Fruit fly (Drosophila melanogaster) whole organism, embryonic: Measurements from ENCODE around the gene Rbp4.

Source experiments
- Aef1 ChIP-seq: fragments of 200-800 bp; sonication (Bioruptor generic); IDR thresholded peaks from 3 replicates; pipeline ENCODE4 v1.3.6; 2022; ENCODE audit warnings: missing biosample characterization, missing genetic modification characterization
- Awh ChIP-seq: fragments of 200-800 bp; sonication (Bioruptor generic); IDR thresholded peaks from 2 replicates; pipeline ENCODE4, ENCODE4 v1.3.6; 2022; ENCODE audit warnings: missing biosample characterization, missing genetic modification characterization
- Bgb ChIP-seq: fragments of 200-800 bp; sonication (Bioruptor generic); IDR thresholded peaks from 2 replicates; pipeline ENCODE4 v1.3.6; 2022; ENCODE audit warnings: missing biosample characterization, missing genetic modification characterization; ENCODE audit not compliant: partially characterized antibody
- CG10565 ChIP-seq: fragments of 200-800 bp; sonication (Bioruptor generic); optimal IDR thresholded peaks from 3 replicates; lab custom pipeline; 2016; ENCODE audit warnings: missing biosample characterization, mild to moderate bottlenecking, missing genetic modification characterization
- CG10959 ChIP-seq: fragments of 200-800 bp; sonication (Bioruptor generic); IDR thresholded peaks from 2 replicates; pipeline ENCODE4 v1.3.6; 2022; ENCODE audit warnings: missing biosample characterization, missing genetic modification characterization
- CG10979 ChIP-seq: fragments of 200-800 bp; sonication (Bioruptor generic); optimal IDR thresholded peaks from 2 replicates; lab custom pipeline; 2018; ENCODE audit warnings: missing biosample characterization, mild to moderate bottlenecking, missing genetic modification characterization, moderate library complexity
- CG12236 ChIP-seq: fragments of 200-800 bp; sonication (Bioruptor generic); optimal IDR thresholded peaks from 2 replicates; lab custom pipeline; 2016; ENCODE audit warnings: missing biosample characterization, missing genetic modification characterization
- CG1529 ChIP-seq: fragments of 200-800 bp; sonication (Bioruptor generic); optimal IDR thresholded peaks from 3 replicates; lab custom pipeline; 2018; ENCODE audit warnings: missing biosample characterization, missing genetic modification characterization
- CG17361 ChIP-seq: fragments of 200-800 bp; sonication (Bioruptor generic); IDR thresholded peaks from 3 replicates; pipeline ENCODE4 v1.3.6; 2022; ENCODE audit warnings: missing biosample characterization, missing genetic modification characterization
- CG17568 ChIP-seq: fragments of 200-800 bp; sonication (Bioruptor generic); optimal IDR thresholded peaks from 2 replicates; lab custom pipeline; 2018; ENCODE audit warnings: missing biosample characterization, mild to moderate bottlenecking, missing genetic modification characterization, moderate library complexity
- CG18619 ChIP-seq: fragments of 200-800 bp; sonication (Bioruptor generic); optimal IDR thresholded peaks from 3 replicates; lab custom pipeline; 2017; ENCODE audit warnings: missing biosample characterization, mild to moderate bottlenecking, missing genetic modification characterization
- CG2199 ChIP-seq: fragments of 200-800 bp; sonication (Bioruptor generic); IDR thresholded peaks from 3 replicates; pipeline ENCODE4 v1.3.6; 2022; ENCODE audit warnings: missing biosample characterization, missing genetic modification characterization
- CG4360 ChIP-seq: fragments of 200-800 bp; sonication (Bioruptor generic); IDR thresholded peaks from 2 replicates; pipeline ENCODE4 v1.3.6; 2022; ENCODE audit warnings: missing biosample characterization, missing genetic modification characterization
- CG6813 ChIP-seq: fragments of 200-800 bp; sonication (Bioruptor generic); optimal IDR thresholded peaks from 2 replicates; lab custom pipeline; 2017; ENCODE audit warnings: missing biosample characterization, missing genetic modification characterization, mild to moderate bottlenecking, moderate library complexity, missing genetic modification reagents
- CG6854 ChIP-seq: fragments of 200-800 bp; sonication (Bioruptor generic); optimal IDR thresholded peaks from 3 replicates; lab custom pipeline; 2017; ENCODE audit warnings: missing biosample characterization, mild to moderate bottlenecking, missing genetic modification characterization
- CG7987 ChIP-seq: fragments of 200-800 bp; sonication (Bioruptor generic); optimal IDR thresholded peaks from 2 replicates; lab custom pipeline; 2018; ENCODE audit warnings: missing biosample characterization, mild to moderate bottlenecking, missing genetic modification characterization, moderate library complexity
- CTCF ChIP-seq: fragments of 200-800 bp; sonication (Bioruptor generic); optimal IDR thresholded peaks from 2 replicates; lab custom pipeline; 2017; ENCODE audit warnings: missing biosample characterization, mild to moderate bottlenecking, missing genetic modification characterization, moderate library complexity
- CkIIα-i1 ChIP-seq: fragments of 200-800 bp; sonication (Bioruptor generic); IDR thresholded peaks from 2 replicates; pipeline ENCODE4 v1.3.6; 2022; ENCODE audit warnings: missing biosample characterization, missing genetic modification characterization
- CrebB ChIP-seq: fragments of 200-800 bp; sonication (Bioruptor generic); optimal IDR thresholded peaks from 3 replicates; lab custom pipeline; 2018; ENCODE audit warnings: missing biosample characterization, mild to moderate bottlenecking, missing genetic modification characterization
- Dll ChIP-seq: fragments of 200-800 bp; sonication (Bioruptor generic); IDR thresholded peaks from 4 replicates; pipeline ENCODE4 v1.3.6; 2022; ENCODE audit warnings: missing biosample characterization, missing genetic modification characterization; ENCODE audit not compliant: partially characterized antibody
- Dref ChIP-seq: fragments of 200-800 bp; sonication (Bioruptor generic); IDR thresholded peaks from 2 replicates; pipeline ENCODE4 v1.3.6; 2022; ENCODE audit warnings: missing biosample characterization, missing genetic modification characterization
- Ets65A ChIP-seq: fragments of 200-800 bp; sonication (Bioruptor generic); peaks from one replicate; lab custom pipeline; 2016; ENCODE audit warnings: missing biosample characterization, missing genetic modification characterization
- H15 ChIP-seq: fragments of 200-800 bp; sonication (Bioruptor generic); IDR thresholded peaks from 3 replicates; pipeline ENCODE4 v1.3.6; 2022; ENCODE audit warnings: missing biosample characterization, missing genetic modification characterization
- HLH54F ChIP-seq: fragments of 200-800 bp; sonication (Bioruptor generic); optimal IDR thresholded peaks from 3 replicates; lab custom pipeline; 2016; ENCODE audit warnings: missing biosample characterization, missing genetic modification characterization
- Hmr ChIP-seq: fragments of 200-800 bp; sonication (Bioruptor generic); optimal IDR thresholded peaks from 3 replicates; lab custom pipeline; 2017; ENCODE audit warnings: mild to moderate bottlenecking, missing biosample characterization, missing genetic modification reagents, missing genetic modification characterization
- Hr78 ChIP-seq, 2 experiments: fragments of 200-800 bp in 1 of 2; fragments of >200 bp in 1 of 2; sonication (Bioruptor generic) in 1 of 2; optimal IDR thresholded peaks; 2 replicates each; lab custom pipeline; 2017 to 2019; ENCODE audit warnings: missing biosample characterization in 2 of 2, missing genetic modification characterization in 2 of 2, mild to moderate bottlenecking in 1 of 2, moderate library complexity in 1 of 2
- Mad ChIP-seq: fragments of 200-800 bp; sonication (Bioruptor generic); optimal IDR thresholded peaks from 2 replicates; lab custom pipeline; 2016; ENCODE audit warnings: missing biosample characterization, missing genetic modification characterization
- Meics ChIP-seq: fragments of 200-800 bp; sonication (Bioruptor generic); optimal IDR thresholded peaks from 2 replicates; lab custom pipeline; 2017; ENCODE audit warnings: missing biosample characterization, mild to moderate bottlenecking, missing genetic modification characterization
- Xbp1 ChIP-seq: fragments of 200-800 bp; sonication (Bioruptor generic); optimal IDR thresholded peaks from 3 replicates; lab custom pipeline; 2016; ENCODE audit warnings: missing biosample characterization, mild to moderate bottlenecking, missing genetic modification characterization
- ato ChIP-seq: fragments of 200-800 bp; sonication (Bioruptor generic); IDR thresholded peaks from 2 replicates; pipeline ENCODE4 v1.3.6; 2022; ENCODE audit warnings: missing biosample characterization, missing genetic modification characterization; ENCODE audit not compliant: partially characterized antibody
- bowl ChIP-seq: fragments of 200-800 bp; sonication (Bioruptor generic); IDR thresholded peaks from 2 replicates; pipeline ENCODE4 v1.3.6; 2022; ENCODE audit warnings: missing biosample characterization, missing genetic modification characterization
- emc ChIP-seq: fragments of 200-800 bp; sonication (Bioruptor generic); optimal IDR thresholded peaks from 2 replicates; lab custom pipeline; 2016; ENCODE audit warnings: missing biosample characterization, missing genetic modification characterization
- fru ChIP-seq: fragments of >200 bp; optimal IDR thresholded peaks from 2 replicates; lab custom pipeline; 2017
- ftz-f1 ChIP-seq: fragments of 200-800 bp; sonication (Bioruptor generic); optimal IDR thresholded peaks from 2 replicates; lab custom pipeline; 2016; ENCODE audit warnings: missing biosample characterization, missing genetic modification characterization
- fu2 ChIP-seq: fragments of 200-800 bp; sonication (Bioruptor generic); optimal IDR thresholded peaks from 2 replicates; lab custom pipeline; 2016; ENCODE audit warnings: missing biosample characterization, missing genetic modification characterization
- gt ChIP-seq: fragments of 200-800 bp; sonication (Bioruptor generic); IDR thresholded peaks from 2 replicates; pipeline ENCODE4 v1.3.6; 2022; ENCODE audit warnings: missing biosample characterization, missing genetic modification characterization
- h ChIP-seq: fragments of >200 bp; optimal IDR thresholded peaks from 2 replicates; lab custom pipeline; 2017
- insv ChIP-seq, 2 experiments: fragments of 200-800 bp; sonication (Bioruptor generic); optimal IDR thresholded peaks; 3 replicates each; lab custom pipeline; 2016 to 2018; ENCODE audit warnings: missing biosample characterization in 2 of 2, missing genetic modification characterization in 2 of 2
- kni ChIP-seq: fragments of 200-800 bp; sonication (Bioruptor generic); optimal IDR thresholded peaks from 3 replicates; lab custom pipeline; 2017; ENCODE audit warnings: mild to moderate bottlenecking, missing biosample characterization, missing genetic modification reagents, missing genetic modification characterization
- lmd ChIP-seq: fragments of 200-800 bp; sonication (Bioruptor generic); IDR thresholded peaks from 2 replicates; pipeline ENCODE4 v1.3.6; 2022; ENCODE audit warnings: missing biosample characterization, missing genetic modification characterization
- pita ChIP-seq: fragments of 200-800 bp; sonication (Bioruptor generic); optimal IDR thresholded peaks from 2 replicates; lab custom pipeline; 2017; ENCODE audit warnings: missing biosample characterization, mild to moderate bottlenecking, missing genetic modification characterization
- rib ChIP-seq: fragments of 200-800 bp; sonication (Bioruptor generic); IDR thresholded peaks from 2 replicates; pipeline ENCODE4 v1.3.6; 2022; ENCODE audit warnings: missing biosample characterization, missing genetic modification characterization
- seq ChIP-seq: fragments of 200-800 bp; sonication (Bioruptor generic); IDR thresholded peaks from 2 replicates; pipeline ENCODE4 v1.3.6; 2022; ENCODE audit warnings: missing biosample characterization, missing genetic modification characterization
- shn ChIP-seq: fragments of 200-800 bp; sonication (Bioruptor generic); optimal IDR thresholded peaks from 3 replicates; lab custom pipeline; 2016; ENCODE audit warnings: missing biosample characterization, missing genetic modification characterization
- sim ChIP-seq: fragments of 200-800 bp; sonication (Bioruptor generic); IDR thresholded peaks from 2 replicates; pipeline ENCODE4 v1.3.6; 2022; ENCODE audit warnings: missing biosample characterization, missing genetic modification characterization
- slp2 ChIP-seq: fragments of 200-800 bp; sonication (Bioruptor generic); optimal IDR thresholded peaks from 2 replicates; lab custom pipeline; 2016; ENCODE audit warnings: missing biosample characterization, missing genetic modification characterization
- sr ChIP-seq: fragments of 200-800 bp; sonication (Bioruptor generic); IDR thresholded peaks from 3 replicates; pipeline ENCODE4 v1.3.6; 2022; ENCODE audit warnings: missing biosample characterization, missing genetic modification characterization
- sug ChIP-seq: fragments of 200-800 bp; optimal IDR thresholded peaks from 2 replicates; lab custom pipeline; 2019; ENCODE audit warnings: missing biosample characterization, mild to moderate bottlenecking, missing genetic modification characterization, moderate library complexity
- twi ChIP-seq: fragments of 200-800 bp; optimal IDR thresholded peaks from 2 replicates; lab custom pipeline; 2019; ENCODE audit warnings: missing biosample characterization, mild to moderate bottlenecking, missing genetic modification characterization, moderate library complexity
- tx ChIP-seq: fragments of 200-800 bp; sonication (Bioruptor generic); optimal IDR thresholded peaks from 2 replicates; lab custom pipeline; 2016; ENCODE audit warnings: missing biosample characterization, missing genetic modification characterization
- wdn ChIP-seq: fragments of 200-800 bp; sonication (Bioruptor generic); IDR thresholded peaks from 2 replicates; pipeline ENCODE4 v1.3.6; 2022; ENCODE audit warnings: missing biosample characterization, missing genetic modification characterization
- zen ChIP-seq: fragments of 200-800 bp; sonication (Bioruptor generic); optimal IDR thresholded peaks from 3 replicates; lab custom pipeline; 2018; ENCODE audit warnings: missing biosample characterization, mild to moderate bottlenecking, missing genetic modification characterization, moderate library complexity

The Rbp4 gene

DNA sequence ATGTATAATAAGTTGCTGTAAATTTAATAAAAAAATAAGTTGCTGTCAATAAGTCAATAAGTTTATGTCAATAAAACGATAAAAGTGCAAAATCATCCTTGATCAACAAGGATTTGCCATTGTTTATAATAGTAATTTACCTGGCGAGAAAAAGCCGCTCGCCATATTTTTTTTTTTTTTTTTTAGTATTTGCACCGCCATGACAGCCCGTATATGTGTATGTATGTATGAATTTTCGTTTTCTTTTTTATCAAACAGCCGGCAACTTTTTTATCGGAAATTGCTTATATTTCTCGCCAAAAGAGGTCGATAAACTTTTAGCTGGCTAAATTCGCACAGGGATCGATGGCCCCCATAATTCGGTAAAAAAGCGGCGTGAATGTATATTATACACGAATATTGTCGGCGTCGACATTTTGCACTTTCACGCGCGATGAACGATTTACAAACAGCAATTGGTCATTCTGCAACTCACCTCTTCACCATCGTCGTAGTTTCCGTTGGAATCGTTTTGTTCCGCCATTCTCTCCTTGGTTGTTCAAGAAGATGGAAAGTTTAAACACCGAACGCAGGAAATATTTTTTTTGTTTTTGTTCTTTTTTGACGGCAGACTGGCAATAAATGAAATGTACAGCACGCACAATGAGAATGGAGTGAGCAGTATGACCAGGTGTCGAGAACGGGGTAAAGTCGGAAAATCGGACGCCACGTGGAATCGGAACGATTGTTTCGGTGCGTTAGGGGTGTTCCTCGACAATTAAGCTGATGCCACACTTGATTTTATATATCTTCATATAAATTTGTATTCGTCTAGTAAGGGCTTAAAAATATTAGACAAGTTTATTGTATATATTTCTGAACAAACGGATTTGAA lies 3.9 kb upstream of the Rbp4 start, which contains the start of gene Hrb87F (continued):
- TF ChIP-seq wdn (GFP tag; lab: Robert Waterston, UW) (no peak), CG4360 (GFP tag; lab: Robert Waterston, UW) (no peak), CG10979 (tag; lab: Kevin White, UChicago) (no peak), CG10959 (GFP tag; lab: Robert Waterston, UW) (no peak), ftz-f1 (GFP tag; lab: Kevin White, UChicago) (no peak), lmd (GFP tag; lab: Robert Waterston, UW) (no peak), insv (GFP tag; optimal IDR thresholded peaks at IDR 0.05; lab: Kevin White, UChicago) (no peak), bowl (no peak), sim (GFP tag; lab: Robert Waterston, UW) (no peak), CG17361 (GFP tag; lab: Robert Waterston, UW) (no peak), CrebB (tag; lab: Kevin White, UChicago) (peak; percentile 8), Hmr (GFP tag; lab: Kevin White, UChicago) (no peak), twi (tag; lab: Kevin White, UChicago) (no peak), CG18619 (GFP tag; lab: Kevin White, UChicago) (no peak), emc (GFP tag; lab: Kevin White, UChicago) (no peak), gt (GFP tag; lab: Robert Waterston, UW) (no peak), CG10565 (GFP tag; lab: Kevin White, UChicago) (no peak), CG6813 (GFP tag; lab: Kevin White, UChicago) (no peak), shn (no peak), fu2 (GFP tag; lab: Kevin White, UChicago) (no peak), Xbp1 (GFP tag; lab: Kevin White, UChicago) (no peak), seq (GFP tag; lab: Robert Waterston, UW) (no peak), zen (tag; lab: Kevin White, UChicago) (no peak), HLH54F (GFP tag; lab: Kevin White, UChicago) (no peak), CG1529 (GFP tag; lab: Kevin White, UChicago) (no peak), Meics (GFP tag; lab: Kevin White, UChicago) (no peak), CTCF (GFP tag; lab: Kevin White, UChicago) (no peak), Mad (GFP tag; lab: Kevin White, UChicago) (no peak), sug (no peak), Bgb (GFP tag; lab: Robert Waterston, UW) (peak; percentile 19; the same call in 1 of the 2 replicates), slp2 (GFP tag; lab: Kevin White, UChicago) (no peak), Aef1 (no peak), kni (GFP tag; lab: Kevin White, UChicago) (no peak), Hr78 (GFP tag; optimal IDR thresholded peaks at IDR 0.05; lab: Kevin White, UChicago) (no peak), h (no peak), tx (no peak), CkIIα-i1 (GFP tag; lab: Robert Waterston, UW) (no peak), CG17568 (peak; percentile 35), rib (GFP tag; lab: Robert Waterston, UW) (no peak), Dll (GFP tag; lab: Robert Waterston, UW) (no peak), Ets65A (GFP tag; lab: Kevin White, UChicago) (peak; percentile 89), H15 (GFP tag; lab: Robert Waterston, UW) (no peak), fru (no peak), CG2199 (GFP tag; lab: Robert Waterston, UW) (no peak), ato (GFP tag; lab: Robert Waterston, UW) (no peak), Dref (GFP tag; lab: Robert Waterston, UW) (peak; percentile 67), sr (GFP tag; lab: Robert Waterston, UW) (no peak), CG6854 (GFP tag; lab: Kevin White, UChicago) (no peak), CG12236 (GFP tag; lab: Kevin White, UChicago) (no peak), Awh (GFP tag; lab: Robert Waterston, UW) (no peak), CG7987 (GFP tag; lab: Kevin White, UChicago) (peak; percentile 60), pita (GFP tag; lab: Kevin White, UChicago) (no peak)
